Worm (Caenorhabditis elegans) whole organism, L4 larva: ENCODE results near the gene K10G4.5.

ENCODE experiments used
- F37D6.2 ChIP-seq: sonication (generic microtip); optimal IDR thresholded peaks from 2 replicates; lab custom pipeline; 2016; ENCODE audit warnings: mild to moderate bottlenecking, missing genetic modification characterization, missing compliant biosample characterization
- F49E8.2 ChIP-seq: sonication (generic microtip); optimal IDR thresholded peaks from 2 replicates; lab custom pipeline; 2016; ENCODE audit warnings: missing compliant biosample characterization, mild to moderate bottlenecking, missing genetic modification characterization, borderline replicate concordance
- T20F7.1 ChIP-seq: fragments of 200-800 bp; sonication (Bioruptor generic); optimal IDR thresholded peaks from 2 replicates; lab custom pipeline; 2018; ENCODE audit warnings: mild to moderate bottlenecking, missing genetic modification characterization, missing compliant biosample characterization
- T26A8.4 ChIP-seq: fragments of 200-800 bp; sonication (Bioruptor generic); IDR thresholded peaks from 2 replicates; pipeline ENCODE4 v1.3.6; 2022; ENCODE audit warnings: missing genetic modification characterization, missing compliant biosample characterization
- Y75B8A.6 ChIP-seq: fragments of 200-800 bp; sonication (Bioruptor generic); IDR thresholded peaks from 2 replicates; pipeline ENCODE4 v1.3.6; 2022; ENCODE audit warnings: missing genetic modification reagents, missing genetic modification characterization, missing compliant biosample characterization
- ZK337.2 ChIP-seq: fragments of 200-800 bp; sonication (Bioruptor generic); IDR thresholded peaks from 2 replicates; pipeline ENCODE4 v1.3.6; 2022; ENCODE audit warnings: missing genetic modification reagents, missing genetic modification characterization, missing compliant biosample characterization
- ZK546.5 ChIP-seq, 2 experiments: sonication (generic microtip); optimal IDR thresholded peaks; 2 replicates each; lab custom pipeline; 2017; ENCODE audit warnings: missing biosample characterization in 2 of 2, missing genetic modification characterization in 2 of 2
- aha-1 ChIP-seq: fragments of 150-350 bp; peaks from one replicate; lab custom pipeline; 2014; ENCODE audit warnings: missing biosample characterization, missing genetic modification characterization
- arid-1 ChIP-seq: fragments of 200-800 bp; sonication (Bioruptor generic); conservative IDR thresholded peaks from 2 replicates; pipeline ENCODE4 v1.3.6; 2022; ENCODE audit warnings: missing genetic modification reagents, missing genetic modification characterization, missing compliant biosample characterization
- attf-4 ChIP-seq: sonication (generic microtip); optimal IDR thresholded peaks from 3 replicates; lab custom pipeline; 2017; ENCODE audit warnings: missing biosample characterization, missing genetic modification characterization
- ceh-20 ChIP-seq: fragments of 200-800 bp; sonication (Bioruptor generic); IDR thresholded peaks from 2 replicates; pipeline ENCODE4 v1.3.6; 2022; ENCODE audit warnings: missing genetic modification reagents, missing genetic modification characterization, missing compliant biosample characterization
- ceh-28 ChIP-seq: fragments of 150-350 bp; optimal IDR thresholded peaks from 2 replicates; lab custom pipeline; 2014; ENCODE audit warnings: missing biosample characterization, missing genetic modification reagents, missing genetic modification characterization
- ceh-44 ChIP-seq: fragments of 200-800 bp; sonication (Bioruptor generic); IDR thresholded peaks from 2 replicates; pipeline ENCODE4 v1.3.6; 2022; ENCODE audit warnings: missing genetic modification reagents, missing genetic modification characterization, missing compliant biosample characterization
- ceh-62 ChIP-seq: sonication (generic microtip); optimal IDR thresholded peaks from 2 replicates; lab custom pipeline; 2017; ENCODE audit warnings: missing biosample characterization, missing genetic modification characterization
- ces-1 ChIP-seq: fragments of 150-350 bp; sonication (generic microtip); optimal IDR thresholded peaks from 4 replicates; lab custom pipeline; 2014; ENCODE audit warnings: missing biosample characterization, missing genetic modification reagents, missing genetic modification characterization
- cey-2 ChIP-seq: sonication (generic microtip); optimal IDR thresholded peaks from 3 replicates; lab custom pipeline; 2017; ENCODE audit warnings: missing genetic modification characterization, mild to moderate bottlenecking, missing compliant biosample characterization, antibody characterized with exemption, borderline replicate concordance; ENCODE audit not compliant: insufficient read depth
- ctbp-1 ChIP-seq: fragments of 200-800 bp; sonication (Bioruptor generic); IDR thresholded peaks from 2 replicates; pipeline ENCODE4 v1.3.6; 2022; ENCODE audit warnings: missing genetic modification reagents, missing genetic modification characterization, missing compliant biosample characterization
- daf-16 ChIP-seq, 3 experiments: sonication (generic microtip); optimal IDR thresholded peaks; 2 replicates each; lab custom pipeline; 2016 to 2017; ENCODE audit warnings: missing genetic modification characterization in 3 of 3, missing genetic modification reagents in 3 of 3, mild to moderate bottlenecking in 2 of 3, missing compliant biosample characterization in 2 of 3, missing biosample characterization in 1 of 3, moderate library complexity in 1 of 3
- daf-8 ChIP-seq: fragments of 200-800 bp; sonication (Bioruptor generic); IDR thresholded peaks from 2 replicates; pipeline ENCODE4 v1.3.6; 2022; ENCODE audit warnings: missing genetic modification characterization, missing compliant biosample characterization
- dmd-6 ChIP-seq: fragments of 200-800 bp; sonication (Bioruptor generic); IDR thresholded peaks from 2 replicates; pipeline ENCODE4 v1.3.6; 2022; ENCODE audit warnings: missing genetic modification reagents, missing genetic modification characterization, missing compliant biosample characterization
- dmd-9 ChIP-seq: fragments of 200-800 bp; sonication (Bioruptor generic); IDR thresholded peaks from 2 replicates; pipeline ENCODE4 v1.3.6; 2022; ENCODE audit warnings: missing genetic modification reagents, missing genetic modification characterization, missing compliant biosample characterization
- dpl-1 ChIP-seq: fragments of 150-350 bp; optimal IDR thresholded peaks from 2 replicates; lab custom pipeline; 2014; ENCODE audit warnings: missing biosample characterization, missing genetic modification reagents, missing genetic modification characterization
- dve-1 ChIP-seq: sonication (generic microtip); optimal IDR thresholded peaks from 2 replicates; lab custom pipeline; 2017; ENCODE audit warnings: antibody characterized with exemption, mild to moderate bottlenecking, missing genetic modification characterization, missing compliant biosample characterization; ENCODE audit not compliant: insufficient read depth
- egl-43 ChIP-seq: fragments of 200-800 bp; sonication (Bioruptor generic); IDR thresholded peaks from 2 replicates; pipeline ENCODE4 v1.3.6; 2022; ENCODE audit warnings: missing genetic modification reagents, missing genetic modification characterization, missing compliant biosample characterization
- hif-1 ChIP-seq, 2 experiments: sonication (generic microtip); optimal IDR thresholded peaks; 2 replicates each; lab custom pipeline; 2016 to 2017; ENCODE audit warnings: missing compliant biosample characterization in 2 of 2, missing genetic modification characterization in 2 of 2, missing genetic modification reagents in 2 of 2, missing genotype in 2 of 2, mild to moderate bottlenecking in 1 of 2
- jun-1 ChIP-seq: fragments of 150-350 bp; optimal IDR thresholded peaks from 2 replicates; lab custom pipeline; 2014; ENCODE audit warnings: missing biosample characterization, missing genetic modification reagents, missing genetic modification characterization
- lin-15B ChIP-seq: fragments of 150-350 bp; sonication (generic microtip); optimal IDR thresholded peaks from 3 replicates; lab custom pipeline; 2014; ENCODE audit warnings: missing biosample characterization, missing genetic modification characterization
- madf-5 ChIP-seq, 2 experiments: fragments of 200-800 bp; sonication (Bioruptor generic); IDR thresholded peaks; 2 replicates each; pipeline ENCODE4 v1.3.6; 2022; ENCODE audit warnings: missing compliant biosample characterization in 2 of 2, missing genetic modification characterization in 2 of 2
- mep-1 ChIP-seq: fragments of 150-350 bp; sonication (generic microtip); optimal IDR thresholded peaks from 3 replicates; lab custom pipeline; 2014; ENCODE audit warnings: missing biosample characterization, missing genetic modification characterization
- mes-2 ChIP-seq: sonication (generic microtip); optimal IDR thresholded peaks from 2 replicates; lab custom pipeline; 2016; ENCODE audit warnings: missing genotype, mild to moderate bottlenecking, missing genetic modification characterization, missing compliant biosample characterization; ENCODE audit not compliant: poor library complexity, severe bottlenecking
- nhr-10 ChIP-seq: fragments of 150-350 bp; optimal IDR thresholded peaks from 2 replicates; lab custom pipeline; 2014; ENCODE audit warnings: missing biosample characterization, missing genetic modification characterization
- nhr-111 ChIP-seq: fragments of 200-800 bp; sonication (Bioruptor generic); optimal IDR thresholded peaks from 2 replicates; lab custom pipeline; 2018; ENCODE audit warnings: mild to moderate bottlenecking, missing genetic modification characterization, missing compliant biosample characterization
- nhr-41 ChIP-seq: fragments of 200-800 bp; sonication (Bioruptor generic); IDR thresholded peaks from 2 replicates; pipeline ENCODE4 v1.3.6; 2022; ENCODE audit warnings: missing genetic modification reagents, missing genetic modification characterization, missing compliant biosample characterization
- nhr-42 ChIP-seq: fragments of 200-800 bp; sonication (Bioruptor generic); IDR thresholded peaks from 2 replicates; pipeline ENCODE4 v1.3.6; 2022; ENCODE audit warnings: missing genetic modification characterization, missing compliant biosample characterization
- nhr-6 ChIP-seq: fragments of 150-350 bp; optimal IDR thresholded peaks from 2 replicates; lab custom pipeline; 2014; ENCODE audit warnings: missing biosample characterization, missing genetic modification characterization
- nhr-76 ChIP-seq: fragments of 150-350 bp; optimal IDR thresholded peaks from 2 replicates; lab custom pipeline; 2014; ENCODE audit warnings: missing biosample characterization, missing genetic modification characterization
- pha-4 ChIP-seq, 2 experiments: fragments of 150-350 bp in 1 of 2; fragments of 200-800 bp in 1 of 2; sonication (Bioruptor generic) in 1 of 2; IDR thresholded peaks in 1 of 2; optimal IDR thresholded peaks in 1 of 2; 2 replicates each; pipeline versions ENCODE4 v1.3.6 to Lab custom; 2014 to 2022; ENCODE audit warnings: missing genetic modification characterization in 2 of 2, missing genetic modification reagents in 2 of 2, missing biosample characterization in 1 of 2, missing compliant biosample characterization in 1 of 2
- php-3 ChIP-seq: fragments of 200-800 bp; sonication (Bioruptor generic); IDR thresholded peaks from 2 replicates; pipeline ENCODE4 v1.3.6; 2022; ENCODE audit warnings: missing genetic modification reagents, missing genetic modification characterization, missing compliant biosample characterization
- pqm-1 ChIP-seq: sonication (generic microtip); optimal IDR thresholded peaks from 2 replicates; lab custom pipeline; 2017; ENCODE audit warnings: missing biosample characterization, missing genetic modification characterization
- sdz-12 ChIP-seq: fragments of 200-800 bp; sonication (Bioruptor generic); optimal IDR thresholded peaks from 2 replicates; lab custom pipeline; 2018; ENCODE audit warnings: mild to moderate bottlenecking, missing genetic modification characterization, missing compliant biosample characterization
- set-16 ChIP-seq: fragments of 200-800 bp; sonication (Bioruptor generic); IDR thresholded peaks from 2 replicates; pipeline ENCODE4 v1.3.6; 2022; ENCODE audit warnings: missing genetic modification reagents, missing genetic modification characterization, missing compliant biosample characterization
- vab-7 ChIP-seq: fragments of 200-800 bp; sonication (Bioruptor generic); IDR thresholded peaks from 2 replicates; pipeline ENCODE4 v1.3.6; 2022; ENCODE audit warnings: missing genetic modification reagents, missing genetic modification characterization, missing compliant biosample characterization
- zag-1 ChIP-seq: fragments of 150-350 bp; optimal IDR thresholded peaks from 2 replicates; lab custom pipeline; 2014; ENCODE audit warnings: missing biosample characterization, missing genetic modification characterization
- zip-11 ChIP-seq: fragments of 200-800 bp; sonication (Bioruptor generic); IDR thresholded peaks from 2 replicates; pipeline ENCODE4 v1.3.6; 2022; ENCODE audit warnings: missing genetic modification characterization, missing compliant biosample characterization

K10G4.5 gene

DNA sequence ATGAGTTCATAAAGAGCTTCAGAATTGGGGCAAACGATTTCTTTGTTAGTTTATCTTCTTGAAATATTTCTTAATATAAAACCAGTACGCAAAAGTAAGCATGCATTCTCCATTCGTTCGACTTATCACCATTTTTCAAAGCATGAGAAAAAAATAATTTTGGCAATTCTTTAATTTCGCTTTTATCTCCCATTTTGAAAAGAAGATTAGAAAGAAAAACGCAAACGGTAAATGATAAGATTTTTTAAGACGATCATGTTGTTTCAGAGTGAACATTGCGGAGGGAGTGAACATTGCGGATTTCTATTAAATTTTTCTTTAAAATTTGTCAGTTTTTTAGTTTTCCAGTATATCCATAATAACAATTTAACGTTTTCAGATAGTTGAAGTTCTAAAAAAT is 38.1 kb upstream of the K10G4.5 start:
- TF ChIP-seq daf-8 (GFP tag; lab: Robert Waterston, UW) (no peak), arid-1 (no peak), nhr-10 (tag; lab: Kevin White, UChicago) (no peak), ceh-44 (GFP tag; lab: Robert Waterston, UW) (no peak), lin-15B (no peak), cey-2 (no peak), vab-7 (GFP tag; lab: Robert Waterston, UW) (no peak), pqm-1 (tag; lab: Kevin White, UChicago) (no peak), dpl-1 (no peak), ctbp-1 (GFP tag; lab: Robert Waterston, UW) (no peak), sdz-12 (no peak), T26A8.4 (no peak), madf-5 (GFP tag; IDR thresholded peaks at IDR 0.05; lab: Robert Waterston, UW) (no peak), aha-1 (no peak)

DNA sequence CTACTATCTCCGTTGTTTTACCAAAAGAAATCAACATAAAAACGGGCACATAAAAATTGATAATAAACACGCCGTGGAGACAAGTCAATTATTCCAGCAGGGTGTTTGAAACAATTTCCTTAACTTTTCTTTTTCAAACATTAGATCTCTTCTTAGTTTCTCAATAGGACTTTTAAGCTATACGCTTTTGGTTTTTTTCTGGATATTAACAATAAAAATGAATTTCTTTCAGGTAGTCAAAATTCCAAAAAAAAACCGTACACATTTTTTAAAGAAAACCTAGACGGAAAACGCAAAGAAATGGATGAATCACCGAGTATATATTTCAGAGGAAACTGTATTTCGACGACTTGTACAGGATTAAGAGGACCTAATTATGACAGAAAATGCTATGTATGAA is 30.1 kb upstream of the K10G4.5 start, which contains the start of gene fbxa-185:
Gene fbxa-185 (plus strand): TSS at position 301 of the 400 bp plus-strand sequence.
- no peak for TF ChIP-seq nhr-41 (GFP tag; lab: Robert Waterston, UW)
- TF ChIP-seq php-3 (GFP tag; lab: Robert Waterston, UW) = no peak
- no peak for TF ChIP-seq attf-4 (tag; lab: Kevin White, UChicago)
- TF ChIP-seq nhr-6 (tag; lab: Kevin White, UChicago) = no peak
- no peak for TF ChIP-seq nhr-111 (GFP tag; lab: Kevin White, UChicago)
- TF ChIP-seq vab-7 (GFP tag; lab: Robert Waterston, UW) = no peak
- TF ChIP-seq nhr-42 (GFP tag; lab: Robert Waterston, UW) = no peak
- TF ChIP-seq ceh-28 (tag; lab: Kevin White, UChicago) = no peak
- no peak for TF ChIP-seq arid-1
- no peak for TF ChIP-seq jun-1 (tag; lab: Kevin White, UChicago)
- TF ChIP-seq set-16 = no peak
- TF ChIP-seq egl-43 (GFP tag; lab: Robert Waterston, UW) = no peak
- no peak for TF ChIP-seq ceh-44 (GFP tag; lab: Robert Waterston, UW)
- TF ChIP-seq F49E8.2 (tag; lab: Kevin White, UChicago) = no peak
- no peak for TF ChIP-seq hif-1 (tag; optimal IDR thresholded peaks at IDR 0.05; lab: Kevin White, UChicago)
- no peak for TF ChIP-seq daf-16 (GFP tag; optimal IDR thresholded peaks at IDR 0.05; lab: Kevin White, UChicago)
- TF ChIP-seq daf-16 (tag; optimal IDR thresholded peaks at IDR 0.05; lab: Kevin White, UChicago) = no peak
- TF ChIP-seq F37D6.2 (tag; lab: Kevin White, UChicago) = no peak
- TF ChIP-seq mes-2 = no peak
- TF ChIP-seq Y75B8A.6 = no peak
- TF ChIP-seq, all 104 proteins: peak for 0

DNA sequence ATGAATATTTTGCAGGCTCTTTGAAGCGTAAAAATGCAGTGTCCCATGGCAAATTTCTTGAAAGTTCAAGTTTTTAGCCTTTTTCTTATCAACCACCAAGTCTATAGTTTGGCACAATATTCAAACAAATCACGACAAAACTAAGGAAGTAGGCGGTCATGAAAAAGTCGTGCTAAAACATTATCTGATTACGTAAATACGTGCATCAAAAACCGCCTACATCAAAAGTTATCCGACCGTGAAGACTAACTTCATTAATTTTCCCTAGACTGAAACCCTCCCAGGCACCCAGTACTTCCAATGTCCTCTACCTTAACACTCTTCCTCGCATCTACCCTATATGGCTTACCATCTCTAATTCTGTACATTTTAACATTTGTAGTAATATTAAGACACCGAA is 27.2 kb upstream of the K10G4.5 start, which contains the start of gene srg-44:
Gene srg-44 (plus strand): TSS at position 301 of the 400 bp plus-strand sequence.
- TF ChIP-seq aha-1 = peak; percentile 17
- TF ChIP-seq ces-1 = no peak
- no peak for TF ChIP-seq zip-11 (GFP tag; lab: Robert Waterston, UW)

DNA sequence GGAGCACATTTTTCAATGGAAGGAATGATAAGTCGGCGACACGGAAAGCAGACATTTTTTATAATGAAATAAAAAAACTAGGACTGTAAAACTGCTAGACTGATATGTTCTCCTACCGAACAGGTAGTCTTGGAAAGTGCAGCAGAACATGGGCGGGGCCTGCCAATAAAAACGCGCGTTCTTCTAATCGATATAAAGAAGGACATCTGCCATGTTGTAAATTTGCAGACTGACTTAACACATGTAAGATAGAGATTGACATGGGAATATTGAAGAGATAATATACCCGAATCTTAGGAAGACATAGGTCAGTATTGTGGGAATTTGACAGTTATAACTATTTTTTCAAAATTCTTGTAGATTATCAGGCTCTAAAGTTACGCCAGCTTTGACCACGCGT is 26.6 kb upstream of the K10G4.5 start, which contains the start of gene sdz-16:
Gene sdz-16 (minus strand): TSS at position 101 of the 400 bp plus-strand sequence.
- TF ChIP-seq dmd-9 (GFP tag; lab: Robert Waterston, UW) (no peak), nhr-76 (no peak), dmd-6 (GFP tag; lab: Robert Waterston, UW) (no peak), dve-1 (tag; lab: Kevin White, UChicago) (no peak), zag-1 (tag; lab: Kevin White, UChicago) (no peak), T20F7.1 (GFP tag; lab: Kevin White, UChicago) (no peak), ceh-20 (GFP tag; lab: Robert Waterston, UW) (no peak), ces-1 (no peak), ceh-62 (tag; lab: Kevin White, UChicago) (no peak), pha-4 (GFP tag; IDR thresholded peaks at IDR 0.05; lab: Robert Waterston, UW) (no peak), pha-4 (tag; optimal IDR thresholded peaks at IDR 0.05; lab: Kevin White, UChicago) (no peak), ZK546.5 (tag; optimal IDR thresholded peaks at IDR 0.05; lab: Kevin White, UChicago) (no peak), ZK337.2 (GFP tag; lab: Robert Waterston, UW) (no peak), mep-1 (tag; lab: Kevin White, UChicago) (no peak)
